Worm (Caenorhabditis elegans): Measurements from ENCODE around the gene sdz-23.

ce11 chrV:8102960-8103359, 3.6 kb downstream of the sdz-23 start, which contains the start of gene str-90:
- TF ChIP-seq nhr-237 (tag; optimal IDR thresholded peaks at IDR 0.05) (no peak), unc-39 (tag; optimal IDR thresholded peaks at IDR 0.05) (no peak), M03D4.4 (tag; optimal IDR thresholded peaks at IDR 0.05) (no peak), cnd-1 (tag; optimal IDR thresholded peaks at IDR 0.05) (no peak), lin-13 (tag; optimal IDR thresholded peaks at IDR 0.05) (no peak), unc-62 (GFP tag; optimal IDR thresholded peaks at IDR 0.05) (no peak), nhr-12 (tag; optimal IDR thresholded peaks at IDR 0.05) (no peak), nhr-76 (tag; optimal IDR thresholded peaks at IDR 0.05) (no peak)

Measured in whole organism, mixed stage, embryonic.